Worm (Caenorhabditis elegans): ENCODE data around the gene F46G10.2.
A peak's percentile ranks its signal among the peaks of the same experiment; 100 is the strongest.

Gene F46G10.2

DNA sequence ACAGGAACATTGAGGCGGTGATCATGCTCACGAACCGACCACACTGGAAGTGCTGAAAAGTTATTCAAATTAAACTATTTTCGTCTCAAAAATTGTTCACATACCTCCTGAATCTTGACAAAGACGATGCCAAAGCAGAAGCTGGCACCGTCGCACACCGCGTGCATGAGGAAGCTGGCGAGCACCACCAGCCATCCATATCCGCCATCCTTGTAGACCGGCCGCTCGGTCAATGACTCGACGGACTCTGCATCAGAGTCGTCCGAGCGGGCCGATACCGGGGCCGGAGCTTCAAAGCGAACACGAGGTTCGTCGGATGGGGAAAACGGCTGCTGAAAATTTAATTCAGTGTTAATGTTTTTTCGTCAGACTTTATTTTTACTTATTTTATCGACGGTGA is 53.4 kb downstream of the F46G10.2 start:
- TF ChIP-seq dmd-6 (GFP tag; IDR thresholded peaks at IDR 0.05) (no peak), unc-130 (GFP tag; optimal IDR thresholded peaks at IDR 0.05) (no peak), hlh-11 (tag; optimal IDR thresholded peaks at IDR 0.05) (no peak), D1046.2 (GFP tag; IDR thresholded peaks at IDR 0.05) (0 out of 2 replicates have a peak, but pooled peaks have one; percentile 37), madf-5 (GFP tag; IDR thresholded peaks at IDR 0.05) (no peak), daf-19 (GFP tag; conservative IDR thresholded peaks at IDR 0.05) (no peak), jun-1 (tag; optimal IDR thresholded peaks at IDR 0.05) (no peak), sdz-12 (GFP tag; optimal IDR thresholded peaks at IDR 0.05) (no peak), set-16 (GFP tag; IDR thresholded peaks at IDR 0.05) (peak; percentile 85), aha-1 (tag) (peak; percentile 87), ZK337.2 (GFP tag; IDR thresholded peaks at IDR 0.05) (no peak), ZK546.5 (tag; optimal IDR thresholded peaks at IDR 0.05) (no peak), fkh-10 (GFP tag; optimal IDR thresholded peaks at IDR 0.05) (no peak), aly-2 (tag; optimal IDR thresholded peaks at IDR 0.05) (no peak), dmd-8 (GFP tag; IDR thresholded peaks at IDR 0.05) (0 out of 2 replicates have a peak, but pooled peaks have one; percentile 29), tra-1 (GFP tag; IDR thresholded peaks at IDR 0.05) (no peak), zip-2 (tag; optimal IDR thresholded peaks at IDR 0.05) (no peak), daf-8 (GFP tag; IDR thresholded peaks at IDR 0.05) (no peak), nhr-76 (tag; optimal IDR thresholded peaks at IDR 0.05) (no peak), duxl-1 (tag; optimal IDR thresholded peaks at IDR 0.05; ENCODE audit: poor library complexity) (no peak), tag-97 (GFP tag; IDR thresholded peaks at IDR 0.05) (no peak), ama-1 (optimal IDR thresholded peaks at IDR 0.05) (no peak), lin-13 (GFP tag; optimal IDR thresholded peaks at IDR 0.05) (no peak), Y105C5A.15 (GFP tag; IDR thresholded peaks at IDR 0.05) (no peak), pha-4 (GFP tag; IDR thresholded peaks at IDR 0.05) (no peak), pha-4 (tag; optimal IDR thresholded peaks at IDR 0.05) (no peak), daf-16 (GFP tag; optimal IDR thresholded peaks at IDR 0.05) (no peak), daf-16 (tag; optimal IDR thresholded peaks at IDR 0.05) (no peak), skn-1 (tag; optimal IDR thresholded peaks at IDR 0.05) (no peak), ces-1 (GFP tag; optimal IDR thresholded peaks at IDR 0.05) (no peak), ceh-20 (GFP tag; IDR thresholded peaks at IDR 0.05) (0 out of 2 replicates have a peak, but pooled peaks have one; percentile 18), ztf-7 (tag; optimal IDR thresholded peaks at IDR 0.05) (no peak), lin-38 (GFP tag; IDR thresholded peaks at IDR 0.05) (no peak), saeg-2 (GFP tag; IDR thresholded peaks at IDR 0.05) (no peak), snpc-4 (tag; optimal IDR thresholded peaks at IDR 0.05) (no peak), ceh-44 (GFP tag; IDR thresholded peaks at IDR 0.05) (no peak), daf-12 (tag; optimal IDR thresholded peaks at IDR 0.05) (no peak), lin-39 (tag; optimal IDR thresholded peaks at IDR 0.05) (no peak), madf-9 (GFP tag; conservative IDR thresholded peaks at IDR 0.05) (no peak)

DNA sequence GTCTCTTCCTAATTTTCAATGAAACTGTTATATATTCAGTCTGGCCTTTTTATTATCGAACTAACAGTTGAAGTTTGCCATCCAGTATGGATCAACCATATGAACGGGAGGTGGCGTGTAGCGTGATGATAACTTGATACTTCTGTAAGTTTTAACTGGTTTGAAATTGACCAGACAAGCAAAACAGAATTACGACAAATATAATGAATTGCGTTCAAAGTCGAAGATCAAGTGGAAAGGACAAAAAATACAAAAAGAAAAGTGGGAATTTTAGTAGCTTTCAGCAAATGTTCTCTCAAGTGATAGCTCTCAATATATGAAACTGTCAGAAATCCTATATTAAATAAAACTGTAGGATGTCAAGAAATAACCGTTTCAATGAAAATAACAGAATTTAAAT is 54.1 kb downstream of the F46G10.2 start, which contains the start of the genes C49F8.14 and gem-1:
TSS of gene C49F8.14 (minus strand) at position 99 of the 400 bp plus-strand sequence.
TSS of gene gem-1 (minus strand) at position 142 of the 400 bp plus-strand sequence.
- no peak for TF ChIP-seq rbr-2 (tag; optimal IDR thresholded peaks at IDR 0.05)
- no peak for TF ChIP-seq lin-38 (GFP tag; IDR thresholded peaks at IDR 0.05)
- peak in 1 of 2 experiments; percentile 97 for TF ChIP-seq unc-62 (GFP tag; optimal IDR thresholded peaks at IDR 0.05 in 1 of 2)
- no peak for TF ChIP-seq unc-62 (tag; optimal IDR thresholded peaks at IDR 0.05)
- TF ChIP-seq mxl-2 (GFP tag; conservative IDR thresholded peaks at IDR 0.05), result no peak
